Worm (Caenorhabditis elegans) whole organism, young adult: ENCODE measurements around the gene C16A3.6.

Experiments used
- B0035.1 ChIP-seq: sonication (generic microtip); optimal IDR thresholded peaks from 2 replicates; lab custom pipeline; 2016; ENCODE audit warnings: missing genetic modification characterization, mild to moderate bottlenecking, missing compliant biosample characterization, missing genotype, missing genetic modification reagents
- B0336.3 ChIP-seq: fragments of 200-800 bp; sonication (Bioruptor generic); IDR thresholded peaks from 2 replicates; pipeline ENCODE4 v1.3.6; 2022; ENCODE audit warnings: missing genetic modification characterization, missing compliant biosample characterization
- D2030.7 ChIP-seq: fragments of 200-800 bp; sonication (Bioruptor generic); IDR thresholded peaks from 2 replicates; pipeline ENCODE4 v1.3.6; 2022; ENCODE audit warnings: missing genetic modification reagents, missing genetic modification characterization, missing compliant biosample characterization
- F37B4.10 ChIP-seq: fragments of 200-800 bp; sonication (Bioruptor generic); IDR thresholded peaks from 2 replicates; pipeline ENCODE4 v1.3.6; 2022; ENCODE audit warnings: missing genetic modification characterization, missing compliant biosample characterization
- F49E8.2 ChIP-seq: sonication (generic microtip); optimal IDR thresholded peaks from 3 replicates; lab custom pipeline; 2017; ENCODE audit warnings: missing genetic modification characterization, mild to moderate bottlenecking, missing compliant biosample characterization, antibody characterized with exemption, moderate library complexity; ENCODE audit not compliant: insufficient read depth
- F52B5.7 ChIP-seq: sonication (generic microtip); optimal IDR thresholded peaks from 2 replicates; lab custom pipeline; 2016; ENCODE audit warnings: mild to moderate bottlenecking, missing genetic modification characterization, missing compliant biosample characterization
- F57C9.4 ChIP-seq: sonication (generic microtip); optimal IDR thresholded peaks from 2 replicates; lab custom pipeline; 2017; ENCODE audit warnings: mild to moderate bottlenecking, missing genetic modification characterization, missing compliant biosample characterization
- T07F8.4 ChIP-seq: sonication (generic microtip); optimal IDR thresholded peaks from 2 replicates; lab custom pipeline; 2016; ENCODE audit warnings: mild to moderate bottlenecking, missing genetic modification characterization, moderate library complexity, missing compliant biosample characterization
- Y53F4B.3 ChIP-seq: fragments of 200-800 bp; sonication (Bioruptor generic); IDR thresholded peaks from 2 replicates; pipeline ENCODE4 v1.3.6; 2022; ENCODE audit warnings: missing genetic modification reagents, missing genetic modification characterization, missing compliant biosample characterization
- Y67H2A.10 ChIP-seq: fragments of 200-800 bp; sonication (Bioruptor generic); conservative IDR thresholded peaks from 2 replicates; pipeline ENCODE4 v1.3.6; 2022; ENCODE audit warnings: missing genetic modification reagents, missing genetic modification characterization, missing compliant biosample characterization
- akir-1 ChIP-seq: fragments of 200-800 bp; sonication (Bioruptor generic); optimal IDR thresholded peaks from 2 replicates; lab custom pipeline; 2018; ENCODE audit warnings: mild to moderate bottlenecking, missing genetic modification characterization, moderate library complexity, missing compliant biosample characterization
- ama-1 ChIP-seq, 3 experiments: fragments of 150-350 bp in 1 of 3; sonication (generic microtip) in 2 of 3; optimal IDR thresholded peaks; 2 replicates each; lab custom pipeline; 2014 to 2018; ENCODE audit warnings: missing biosample characterization in 2 of 3, missing genetic modification characterization in 2 of 3, missing genetic modification reagents in 2 of 3
- aptf-3 ChIP-seq: fragments of 200-800 bp; sonication (Bioruptor generic); IDR thresholded peaks from 2 replicates; pipeline ENCODE4 v1.3.6; 2022; ENCODE audit warnings: missing genetic modification characterization, missing compliant biosample characterization
- attf-3 ChIP-seq: fragments of 200-800 bp; sonication (Bioruptor generic); conservative IDR thresholded peaks from 2 replicates; pipeline ENCODE4 v1.3.6; 2022; ENCODE audit warnings: missing genetic modification reagents, missing genetic modification characterization, missing compliant biosample characterization
- attf-5 ChIP-seq: fragments of 200-800 bp; sonication (Bioruptor generic); optimal IDR thresholded peaks from 2 replicates; lab custom pipeline; 2018; ENCODE audit warnings: mild to moderate bottlenecking, missing genetic modification characterization, missing compliant biosample characterization
- attf-6 ChIP-seq: fragments of 200-800 bp; sonication (Bioruptor generic); IDR thresholded peaks from 2 replicates; pipeline ENCODE4 v1.3.6; 2022; ENCODE audit warnings: missing genetic modification reagents, missing genetic modification characterization, missing compliant biosample characterization
- bed-1 ChIP-seq: fragments of 200-800 bp; sonication (Bioruptor generic); IDR thresholded peaks from 2 replicates; pipeline ENCODE4 v1.3.6; 2022; ENCODE audit warnings: missing genetic modification reagents, missing genetic modification characterization, missing compliant biosample characterization
- ccch-3 ChIP-seq: fragments of 200-800 bp; sonication (Bioruptor generic); optimal IDR thresholded peaks from 2 replicates; lab custom pipeline; 2018; ENCODE audit warnings: mild to moderate bottlenecking, missing genetic modification characterization, missing compliant biosample characterization
- cebp-1 ChIP-seq, 2 experiments: fragments of 200-800 bp in 1 of 2; sonication (Bioruptor generic) in 1 of 2; sonication (generic microtip) in 1 of 2; IDR thresholded peaks in 1 of 2; optimal IDR thresholded peaks in 1 of 2; 2 replicates each; pipeline versions ENCODE4 v1.3.6 to Lab custom; 2017 to 2022; ENCODE audit warnings: missing compliant biosample characterization in 2 of 2, missing genetic modification characterization in 2 of 2, mild to moderate bottlenecking in 1 of 2, missing genetic modification reagents in 1 of 2, moderate library complexity in 1 of 2
- ceh-27 ChIP-seq: fragments of 200-800 bp; sonication (Bioruptor generic); optimal IDR thresholded peaks from 2 replicates; lab custom pipeline; 2018; ENCODE audit warnings: mild to moderate bottlenecking, missing genetic modification characterization, moderate library complexity, missing compliant biosample characterization
- chd-7 ChIP-seq: sonication (generic microtip); optimal IDR thresholded peaks from 2 replicates; lab custom pipeline; 2016; ENCODE audit warnings: mild to moderate bottlenecking, missing genetic modification characterization, moderate library complexity, missing compliant biosample characterization
- dpl-1 ChIP-seq: fragments of 150-350 bp; optimal IDR thresholded peaks from 2 replicates; lab custom pipeline; 2014; ENCODE audit warnings: missing biosample characterization, missing genetic modification reagents, missing genetic modification characterization
- egl-18 ChIP-seq: fragments of 200-800 bp; sonication (Bioruptor generic); IDR thresholded peaks from 2 replicates; pipeline ENCODE4 v1.3.6; 2022; ENCODE audit warnings: missing genetic modification reagents, missing genetic modification characterization, missing compliant biosample characterization
- ets-4 ChIP-seq: fragments of 200-800 bp; sonication (Bioruptor generic); optimal IDR thresholded peaks from 2 replicates; lab custom pipeline; 2018; ENCODE audit warnings: mild to moderate bottlenecking, missing genetic modification characterization, missing compliant biosample characterization
- hrde-1 ChIP-seq: sonication (generic microtip); optimal IDR thresholded peaks from 2 replicates; lab custom pipeline; 2016; ENCODE audit warnings: missing genetic modification characterization, mild to moderate bottlenecking, missing compliant biosample characterization, moderate library complexity, missing genotype, missing genetic modification reagents, borderline replicate concordance
- let-607 ChIP-seq, 2 experiments: fragments of 200-800 bp in 1 of 2; sonication (Bioruptor generic) in 1 of 2; sonication (generic microtip) in 1 of 2; optimal IDR thresholded peaks; 2 replicates each; lab custom pipeline; 2016 to 2018; ENCODE audit warnings: mild to moderate bottlenecking in 2 of 2, missing compliant biosample characterization in 2 of 2, missing genetic modification characterization in 2 of 2, moderate library complexity in 2 of 2, missing genotype in 1 of 2
- lin-26 ChIP-seq: fragments of 200-800 bp; sonication (Bioruptor generic); IDR thresholded peaks from 2 replicates; pipeline ENCODE4 v1.3.6; 2022; ENCODE audit warnings: missing genetic modification reagents, missing genetic modification characterization, missing compliant biosample characterization
- lin-40 ChIP-seq: sonication (generic microtip); optimal IDR thresholded peaks from 2 replicates; lab custom pipeline; 2016; ENCODE audit warnings: missing genetic modification characterization, mild to moderate bottlenecking, missing compliant biosample characterization, missing genotype, missing genetic modification reagents
- madf-6 ChIP-seq: fragments of 200-800 bp; sonication (Bioruptor generic); IDR thresholded peaks from 2 replicates; pipeline ENCODE4 v1.3.6; 2022; ENCODE audit warnings: missing genetic modification reagents, missing genetic modification characterization, missing compliant biosample characterization
- mcd-1 ChIP-seq: fragments of 200-800 bp; sonication (Bioruptor generic); IDR thresholded peaks from 2 replicates; pipeline ENCODE4 v1.3.6; 2022; ENCODE audit warnings: missing genetic modification reagents, missing genetic modification characterization, missing compliant biosample characterization
- mxl-1 ChIP-seq: sonication (generic microtip); optimal IDR thresholded peaks from 2 replicates; lab custom pipeline; 2016; ENCODE audit warnings: missing genetic modification characterization, missing compliant biosample characterization
- nfya-1 ChIP-seq: sonication (generic microtip); optimal IDR thresholded peaks from 2 replicates; lab custom pipeline; 2017; ENCODE audit warnings: antibody characterized with exemption, missing compliant biosample characterization, missing genetic modification characterization, borderline replicate concordance; ENCODE audit not compliant: insufficient read depth
- nfyb-1 ChIP-seq: fragments of 200-800 bp; sonication (Bioruptor generic); IDR thresholded peaks from 2 replicates; pipeline ENCODE4 v1.3.6; 2022; ENCODE audit warnings: missing genetic modification reagents, missing genetic modification characterization, missing compliant biosample characterization
- nhr-80 ChIP-seq: sonication (generic microtip); optimal IDR thresholded peaks from 2 replicates; lab custom pipeline; 2016; ENCODE audit warnings: missing genetic modification characterization, missing compliant biosample characterization
- pha-4 ChIP-seq: fragments of 150-350 bp; sonication (generic microtip); optimal IDR thresholded peaks from 2 replicates; lab custom pipeline; 2014; ENCODE audit warnings: missing biosample characterization, missing genetic modification reagents, missing genetic modification characterization
- rec-8 ChIP-seq, 2 experiments: sonication (generic microtip); optimal IDR thresholded peaks; 2 replicates each; lab custom pipeline; 2016; ENCODE audit warnings: mild to moderate bottlenecking in 2 of 2, missing genetic modification characterization in 2 of 2, missing genetic modification reagents in 2 of 2, missing genotype in 2 of 2, missing biosample characterization in 1 of 2, missing compliant biosample characterization in 1 of 2, moderate library complexity in 1 of 2
- snpc-4 ChIP-seq, 5 experiments: fragments of 150-350 bp in 1 of 5; sonication (generic microtip) in 4 of 5; optimal IDR thresholded peaks; 2 replicates each; lab custom pipeline; 2014 to 2018; ENCODE audit warnings: missing genetic modification characterization in 5 of 5, missing biosample characterization in 3 of 5, antibody characterized with exemption in 2 of 5, mild to moderate bottlenecking in 2 of 5, missing compliant biosample characterization in 2 of 5, missing genotype in 2 of 5, moderate library complexity in 2 of 5, missing genetic modification reagents in 1 of 5
- somi-1 ChIP-seq: fragments of 200-800 bp; sonication (Bioruptor generic); optimal IDR thresholded peaks from 2 replicates; lab custom pipeline; 2018; ENCODE audit warnings: mild to moderate bottlenecking, missing genetic modification characterization, missing compliant biosample characterization
- tbp1 ChIP-seq: fragments of 200-800 bp; sonication (Bioruptor generic); optimal IDR thresholded peaks from 2 replicates; lab custom pipeline; 2018; ENCODE audit warnings: mild to moderate bottlenecking, missing genetic modification characterization, missing compliant biosample characterization
- tlf-1 ChIP-seq: fragments of 200-800 bp; sonication (Bioruptor generic); optimal IDR thresholded peaks from 2 replicates; lab custom pipeline; 2018; ENCODE audit warnings: mild to moderate bottlenecking, missing genetic modification characterization, missing compliant biosample characterization
- unc-130 ChIP-seq: sonication (generic microtip); optimal IDR thresholded peaks from 2 replicates; lab custom pipeline; 2016; ENCODE audit warnings: missing genetic modification reagents, missing genetic modification characterization, missing compliant biosample characterization
- ztf-22 ChIP-seq: fragments of 200-800 bp; sonication (Bioruptor generic); optimal IDR thresholded peaks from 2 replicates; lab custom pipeline; 2018; ENCODE audit warnings: mild to moderate bottlenecking, missing genetic modification characterization, moderate library complexity, missing compliant biosample characterization
- ztf-3 ChIP-seq: fragments of 200-800 bp; sonication (Bioruptor generic); optimal IDR thresholded peaks from 2 replicates; lab custom pipeline; 2018; ENCODE audit warnings: mild to moderate bottlenecking, missing genetic modification characterization, missing compliant biosample characterization

C16A3.6 gene

DNA sequence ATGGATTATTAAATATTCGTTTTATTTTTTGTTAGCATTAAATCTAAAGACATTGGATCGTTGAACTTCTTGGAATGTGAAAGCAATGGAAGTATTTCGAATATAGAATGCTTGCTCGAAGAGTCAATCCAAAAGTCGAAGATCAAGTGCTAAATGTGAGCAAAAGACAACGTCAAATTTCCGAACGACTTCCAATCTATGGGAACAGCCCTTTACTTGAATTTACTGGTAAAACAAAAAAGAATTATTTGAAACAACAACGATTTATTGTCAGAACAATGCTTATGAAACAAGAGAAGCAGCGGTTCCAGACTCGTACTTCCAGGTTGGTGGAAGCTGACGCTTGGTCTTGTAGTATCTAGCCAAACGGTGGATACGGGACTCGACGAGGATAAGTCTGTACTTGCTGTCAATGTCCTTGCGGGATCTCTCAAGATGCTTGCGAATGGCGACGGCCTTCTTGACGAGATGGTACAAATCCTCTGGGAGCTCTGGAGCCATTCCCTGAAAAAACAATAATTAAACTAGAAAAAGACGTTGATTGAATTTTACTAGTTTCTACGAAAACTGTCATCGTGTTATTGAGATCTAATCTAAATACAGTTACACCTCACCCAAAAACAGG is 5.0 kb upstream of the C16A3.6 start (continued):
- peak; percentile 80 for TF ChIP-seq lin-26 (GFP tag; lab: Robert Waterston, UW)
- TF ChIP-seq ccch-3 (GFP tag; lab: Kevin White, UChicago): no peak
- peak; percentile 97 for TF ChIP-seq F49E8.2
- TF ChIP-seq rec-8 (tag; optimal IDR thresholded peaks at IDR 0.05; lab: Kevin White, UChicago): peak in 1 of 2 experiments; percentile 47
- TF ChIP-seq T07F8.4 (tag; lab: Kevin White, UChicago): peak; percentile 51
- peak; percentile 38 for TF ChIP-seq mxl-1 (tag; lab: Kevin White, UChicago)
- peak; percentile 98 for TF ChIP-seq B0336.3
- peak; percentile 16 for TF ChIP-seq chd-7 (tag; lab: Kevin White, UChicago)
- no peak for TF ChIP-seq akir-1 (GFP tag; lab: Kevin White, UChicago)
- TF ChIP-seq ztf-3 (GFP tag; lab: Kevin White, UChicago): no peak
- no peak for TF ChIP-seq B0035.1 (tag; lab: Kevin White, UChicago)
- TF ChIP-seq F37B4.10 (GFP tag; lab: Robert Waterston, UW): 0 out of 2 replicates have a peak, but pooled peaks have one; percentile 33
- TF ChIP-seq, all 124 proteins: peak for 71

DNA sequence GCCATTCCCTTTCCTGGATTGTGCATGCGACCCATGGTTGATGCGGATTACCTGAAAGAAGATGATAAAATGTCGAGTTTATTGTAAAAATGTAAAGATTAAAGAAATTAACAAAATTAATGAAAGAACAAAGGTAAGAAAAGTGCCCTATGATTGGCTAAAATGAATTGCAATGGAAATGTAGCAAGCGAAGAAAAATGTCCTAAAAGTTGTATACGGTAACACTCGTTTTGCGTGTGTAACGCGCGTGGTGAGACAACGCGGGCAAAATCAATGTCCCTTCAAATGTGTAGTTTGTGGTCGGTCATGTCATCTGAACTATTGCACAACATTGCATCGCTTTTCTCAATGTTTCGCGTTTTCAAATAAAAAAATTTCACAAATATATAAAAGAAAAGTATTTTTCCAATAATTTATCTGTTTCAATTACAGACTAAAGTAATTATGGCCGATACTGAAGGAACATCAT is 4.0 kb upstream of the C16A3.6 start, which contains the start of the genes rps-13 and nfx-1:
Gene rps-13, minus strand, starts transcription at position 51 of the 469 bp plus-strand sequence.
Gene nfx-1, plus strand, starts transcription at position 433 of the 469 bp plus-strand sequence.
- TF ChIP-seq attf-6 (no peak), lin-40 (tag; lab: Kevin White, UChicago) (peak; percentile 45), tlf-1 (GFP tag; lab: Kevin White, UChicago) (peak; percentile 16), F49E8.2 (peak; percentile 44), ceh-27 (GFP tag; lab: Kevin White, UChicago) (peak; percentile 61), cebp-1 (GFP tag; IDR thresholded peaks at IDR 0.05; lab: Robert Waterston, UW) (peak; percentile 35; the same call in 1 of the 2 replicates), cebp-1 (tag; optimal IDR thresholded peaks at IDR 0.05; lab: Kevin White, UChicago) (peak; percentile 89), attf-5 (GFP tag; lab: Kevin White, UChicago) (peak; percentile 74), mcd-1 (GFP tag; lab: Robert Waterston, UW) (peak; percentile 40; the same call in 1 of the 2 replicates), unc-130 (no peak), lin-26 (GFP tag; lab: Robert Waterston, UW) (no peak), snpc-4 (GFP tag; optimal IDR thresholded peaks at IDR 0.05; lab: Kevin White, UChicago) (peak; percentile 23), snpc-4 (tag; optimal IDR thresholded peaks at IDR 0.05; lab: Kevin White, UChicago) (peak; percentile 15 to 60 (median 42)), egl-18 (GFP tag; lab: Robert Waterston, UW) (no peak), ztf-22 (GFP tag; lab: Kevin White, UChicago) (no peak), aptf-3 (no peak), ets-4 (GFP tag; lab: Kevin White, UChicago) (no peak), D2030.7 (GFP tag; lab: Robert Waterston, UW) (peak; percentile 53), bed-1 (GFP tag; lab: Robert Waterston, UW) (no peak), somi-1 (GFP tag; lab: Kevin White, UChicago) (no peak), nhr-80 (tag; lab: Kevin White, UChicago) (peak; percentile 40), let-607 (tag; optimal IDR thresholded peaks at IDR 0.05; lab: Kevin White, UChicago) (peak in 1 of 2 experiments; percentile 34), tbp1 (peak; percentile 46), ama-1 (optimal IDR thresholded peaks at IDR 0.05; lab: Kevin White, UChicago) (no peak), ama-1 (GFP tag; optimal IDR thresholded peaks at IDR 0.05; lab: Kevin White, UChicago) (peak in 1 of 2 experiments; percentile 24), F57C9.4 (tag; lab: Kevin White, UChicago) (no peak), dpl-1 (GFP tag; lab: Kevin White, UChicago) (peak; percentile 32), madf-6 (peak; percentile 64; the same call in 1 of the 2 replicates), F52B5.7 (tag; lab: Kevin White, UChicago) (no peak), nfya-1 (no peak), nfyb-1 (GFP tag; lab: Robert Waterston, UW) (peak; percentile 69; the same call in 1 of the 2 replicates), hrde-1 (no peak), pha-4 (tag; lab: Kevin White, UChicago) (no peak), Y67H2A.10 (GFP tag; lab: Robert Waterston, UW) (no peak), Y53F4B.3 (GFP tag; lab: Robert Waterston, UW) (no peak), attf-3 (0 out of 2 replicates have a peak, but pooled peaks have one; percentile 19)
